Fruit fly (Drosophila melanogaster) whole organism, embryonic: ENCODE data around the gene mRpL16.

Experiments used
- B-H2 ChIP-seq: fragments of 200-800 bp; sonication (Bioruptor generic); optimal IDR thresholded peaks from 2 replicates; lab custom pipeline; 2018; ENCODE audit warnings: missing biosample characterization, mild to moderate bottlenecking, missing genetic modification characterization
- Bgb ChIP-seq: fragments of 200-800 bp; sonication (Bioruptor generic); IDR thresholded peaks from 2 replicates; pipeline ENCODE4 v1.3.6; 2022; ENCODE audit warnings: missing biosample characterization, missing genetic modification characterization; ENCODE audit not compliant: partially characterized antibody
- BtbVII ChIP-seq: fragments of 200-800 bp; sonication (Bioruptor generic); optimal IDR thresholded peaks from 3 replicates; lab custom pipeline; 2017; ENCODE audit warnings: missing biosample characterization, mild to moderate bottlenecking, missing genetic modification characterization
- CG10147 ChIP-seq: fragments of 200-800 bp; sonication (Bioruptor generic); optimal IDR thresholded peaks from 2 replicates; lab custom pipeline; 2019; ENCODE audit warnings: missing biosample characterization, mild to moderate bottlenecking, missing genetic modification characterization, moderate library complexity
- CG10431 ChIP-seq: fragments of 200-800 bp; sonication (Bioruptor generic); optimal IDR thresholded peaks from 3 replicates; lab custom pipeline; 2018; ENCODE audit warnings: missing biosample characterization, mild to moderate bottlenecking, missing genetic modification characterization
- CG10979 ChIP-seq: fragments of 200-800 bp; sonication (Bioruptor generic); optimal IDR thresholded peaks from 2 replicates; lab custom pipeline; 2018; ENCODE audit warnings: missing biosample characterization, mild to moderate bottlenecking, missing genetic modification characterization, moderate library complexity
- CG11504 ChIP-seq: fragments of 200-800 bp; sonication (Bioruptor generic); optimal IDR thresholded peaks from 3 replicates; lab custom pipeline; 2019; ENCODE audit warnings: missing biosample characterization, mild to moderate bottlenecking, missing genetic modification characterization, moderate library complexity
- CG11696 ChIP-seq: fragments of 200-800 bp; sonication (Bioruptor generic); IDR thresholded peaks from 2 replicates; pipeline ENCODE4 v1.3.6; 2022; ENCODE audit warnings: missing biosample characterization, missing genetic modification characterization
- CG12942 ChIP-seq: fragments of 200-800 bp; sonication (Bioruptor generic); optimal IDR thresholded peaks from 3 replicates; lab custom pipeline; 2016; ENCODE audit warnings: missing biosample characterization, missing genetic modification characterization
- CG13287 ChIP-seq: fragments of 200-800 bp; sonication (Bioruptor generic); IDR thresholded peaks from 2 replicates; pipeline ENCODE4 v1.3.6; 2022; ENCODE audit warnings: missing biosample characterization, missing genetic modification characterization; ENCODE audit not compliant: partially characterized antibody
- CG14667 ChIP-seq: fragments of 200-800 bp; sonication (Bioruptor generic); IDR thresholded peaks from 2 replicates; pipeline ENCODE4 v1.3.6; 2022; ENCODE audit warnings: missing biosample characterization, missing genetic modification characterization
- CG17385 ChIP-seq: fragments of 200-800 bp; sonication (Bioruptor generic); optimal IDR thresholded peaks from 3 replicates; lab custom pipeline; 2018; ENCODE audit warnings: missing biosample characterization, mild to moderate bottlenecking, missing genetic modification characterization
- CG2712 ChIP-seq: fragments of 200-800 bp; optimal IDR thresholded peaks from 3 replicates; lab custom pipeline; 2019; ENCODE audit warnings: missing biosample characterization, mild to moderate bottlenecking, missing genetic modification characterization, moderate library complexity
- CG30020 ChIP-seq: fragments of 200-800 bp; optimal IDR thresholded peaks from 2 replicates; lab custom pipeline; 2019; ENCODE audit warnings: missing biosample characterization, mild to moderate bottlenecking, missing genetic modification characterization, moderate library complexity
- CG30431 ChIP-seq: fragments of 200-800 bp; sonication (Bioruptor generic); optimal IDR thresholded peaks from 2 replicates; lab custom pipeline; 2017; ENCODE audit warnings: missing biosample characterization, missing genetic modification characterization
- CG32532 ChIP-seq: fragments of 200-800 bp; sonication (Bioruptor generic); IDR thresholded peaks from 2 replicates; pipeline ENCODE4 v1.3.6; 2022; ENCODE audit warnings: missing biosample characterization, missing genetic modification characterization
- CG3407 ChIP-seq: fragments of 200-800 bp; sonication (Bioruptor generic); optimal IDR thresholded peaks from 2 replicates; lab custom pipeline; 2018; ENCODE audit warnings: missing biosample characterization, mild to moderate bottlenecking, missing genetic modification characterization
- CG4360 ChIP-seq: fragments of 200-800 bp; sonication (Bioruptor generic); IDR thresholded peaks from 2 replicates; pipeline ENCODE4 v1.3.6; 2022; ENCODE audit warnings: missing biosample characterization, missing genetic modification characterization
- CG6175 ChIP-seq: fragments of 200-800 bp; sonication (Bioruptor generic); IDR thresholded peaks from 3 replicates; pipeline ENCODE4 v1.3.6; 2022; ENCODE audit warnings: missing biosample characterization, missing genetic modification characterization
- CG6854 ChIP-seq: fragments of 200-800 bp; sonication (Bioruptor generic); optimal IDR thresholded peaks from 3 replicates; lab custom pipeline; 2017; ENCODE audit warnings: missing biosample characterization, mild to moderate bottlenecking, missing genetic modification characterization
- CG7928 ChIP-seq: fragments of 200-800 bp; sonication (Bioruptor generic); optimal IDR thresholded peaks from 2 replicates; lab custom pipeline; 2017; ENCODE audit warnings: missing biosample characterization, mild to moderate bottlenecking, missing genetic modification characterization
- CG8359 ChIP-seq: fragments of 200-800 bp; sonication (Bioruptor generic); optimal IDR thresholded peaks from 2 replicates; lab custom pipeline; 2017; ENCODE audit warnings: missing biosample characterization, mild to moderate bottlenecking, missing genetic modification characterization, borderline replicate concordance
- CG8924 ChIP-seq: fragments of 200-800 bp; optimal IDR thresholded peaks from 3 replicates; lab custom pipeline; 2019; ENCODE audit warnings: missing biosample characterization, mild to moderate bottlenecking, missing genetic modification characterization, moderate library complexity
- CrebB ChIP-seq: fragments of 200-800 bp; sonication (Bioruptor generic); optimal IDR thresholded peaks from 3 replicates; lab custom pipeline; 2018; ENCODE audit warnings: missing biosample characterization, mild to moderate bottlenecking, missing genetic modification characterization
- D19A ChIP-seq: fragments of 200-800 bp; optimal IDR thresholded peaks from 3 replicates; lab custom pipeline; 2019; ENCODE audit warnings: missing biosample characterization, mild to moderate bottlenecking, missing genetic modification characterization, moderate library complexity
- D19B ChIP-seq: fragments of 200-800 bp; sonication (Bioruptor generic); optimal IDR thresholded peaks from 2 replicates; lab custom pipeline; 2017; ENCODE audit warnings: missing biosample characterization, mild to moderate bottlenecking, missing genetic modification characterization
- Dip3 ChIP-seq: fragments of 200-800 bp; sonication (Bioruptor generic); optimal IDR thresholded peaks from 3 replicates; lab custom pipeline; 2016; ENCODE audit warnings: missing biosample characterization, missing genetic modification characterization
- Doc2 ChIP-seq: fragments of 200-800 bp; sonication (Bioruptor generic); IDR thresholded peaks from 2 replicates; pipeline ENCODE4 v1.3.6; 2022; ENCODE audit warnings: missing biosample characterization, missing genetic modification characterization
- E2f1 ChIP-seq: fragments of 200-800 bp; sonication (Bioruptor generic); IDR thresholded peaks from 2 replicates; pipeline ENCODE4 v1.3.6; 2022; ENCODE audit warnings: missing biosample characterization, missing genetic modification characterization
- GATAe ChIP-seq: fragments of 200-800 bp; sonication (Bioruptor generic); conservative IDR thresholded peaks from 2 replicates; pipeline ENCODE4 v1.3.6; 2022; ENCODE audit warnings: missing biosample characterization, missing genetic modification characterization
- HHEX ChIP-seq: fragments of 200-800 bp; sonication (Bioruptor generic); optimal IDR thresholded peaks from 3 replicates; lab custom pipeline; 2017; ENCODE audit warnings: missing biosample characterization, mild to moderate bottlenecking, missing genetic modification characterization, missing genetic modification reagents
- HLHmδ ChIP-seq: fragments of 200-800 bp; sonication (Bioruptor generic); optimal IDR thresholded peaks from 2 replicates; lab custom pipeline; 2018; ENCODE audit warnings: missing biosample characterization, mild to moderate bottlenecking, missing genetic modification characterization, moderate library complexity
- Hmx ChIP-seq: fragments of 200-800 bp; sonication (Bioruptor generic); optimal IDR thresholded peaks from 2 replicates; lab custom pipeline; 2016; ENCODE audit warnings: missing biosample characterization, missing genetic modification characterization
- Kr ChIP-seq: fragments of 200-800 bp; sonication (Bioruptor generic); optimal IDR thresholded peaks from 2 replicates; lab custom pipeline; 2017; ENCODE audit warnings: missing biosample characterization, mild to moderate bottlenecking, missing genetic modification characterization
- ac ChIP-seq: fragments of 200-800 bp; sonication (Bioruptor generic); optimal IDR thresholded peaks from 3 replicates; lab custom pipeline; 2017; ENCODE audit warnings: missing biosample characterization, mild to moderate bottlenecking, missing genetic modification characterization
- ase ChIP-seq: fragments of 200-800 bp; sonication (Bioruptor generic); IDR thresholded peaks from 3 replicates; pipeline ENCODE4 v1.3.6; 2022; ENCODE audit warnings: missing biosample characterization, missing genetic modification characterization
- ato ChIP-seq: fragments of 200-800 bp; sonication (Bioruptor generic); IDR thresholded peaks from 2 replicates; pipeline ENCODE4 v1.3.6; 2022; ENCODE audit warnings: missing biosample characterization, missing genetic modification characterization; ENCODE audit not compliant: partially characterized antibody
- chinmo ChIP-seq: fragments of 200-800 bp; sonication (Bioruptor generic); IDR thresholded peaks from 4 replicates; pipeline ENCODE4 v1.3.6; 2022; ENCODE audit warnings: missing biosample characterization, missing genetic modification characterization; ENCODE audit not compliant: partially characterized antibody
- da ChIP-seq: fragments of 200-800 bp; sonication (Bioruptor generic); optimal IDR thresholded peaks from 2 replicates; lab custom pipeline; 2016; ENCODE audit warnings: missing biosample characterization, missing genetic modification characterization
- esg ChIP-seq: fragments of 200-800 bp; sonication (Bioruptor generic); conservative IDR thresholded peaks from 2 replicates; pipeline ENCODE4 v1.3.6; 2022; ENCODE audit warnings: missing biosample characterization, missing genetic modification characterization
- ftz-f1 ChIP-seq: fragments of 200-800 bp; sonication (Bioruptor generic); optimal IDR thresholded peaks from 2 replicates; lab custom pipeline; 2016; ENCODE audit warnings: missing biosample characterization, missing genetic modification characterization
- gt ChIP-seq: fragments of 200-800 bp; sonication (Bioruptor generic); IDR thresholded peaks from 2 replicates; pipeline ENCODE4 v1.3.6; 2022; ENCODE audit warnings: missing biosample characterization, missing genetic modification characterization
- kni ChIP-seq: fragments of 200-800 bp; sonication (Bioruptor generic); optimal IDR thresholded peaks from 3 replicates; lab custom pipeline; 2017; ENCODE audit warnings: mild to moderate bottlenecking, missing biosample characterization, missing genetic modification reagents, missing genetic modification characterization
- luna ChIP-seq: fragments of 200-800 bp; sonication (Bioruptor generic); optimal IDR thresholded peaks from 2 replicates; lab custom pipeline; 2016; ENCODE audit warnings: missing biosample characterization, missing genetic modification characterization
- mam ChIP-seq: fragments of 200-800 bp; sonication (Bioruptor generic); optimal IDR thresholded peaks from 3 replicates; lab custom pipeline; 2016; ENCODE audit warnings: missing biosample characterization, missing genetic modification characterization
- mld ChIP-seq: fragments of 200-800 bp; sonication (Bioruptor generic); IDR thresholded peaks from 3 replicates; pipeline ENCODE4 v1.3.6; 2022; ENCODE audit warnings: missing biosample characterization, missing genetic modification characterization; ENCODE audit not compliant: partially characterized antibody
- nau ChIP-seq: fragments of 200-800 bp; sonication (Bioruptor generic); optimal IDR thresholded peaks from 3 replicates; lab custom pipeline; 2017; ENCODE audit warnings: missing biosample characterization, mild to moderate bottlenecking, missing genetic modification characterization, missing genetic modification reagents
- org-1 ChIP-seq: fragments of 200-800 bp; sonication (Bioruptor generic); optimal IDR thresholded peaks from 2 replicates; lab custom pipeline; 2017; ENCODE audit warnings: missing biosample characterization, missing genetic modification characterization
- sc ChIP-seq, 3 experiments: fragments of >200 bp in 2 of 3; fragments of 200-800 bp in 1 of 3; sonication (Bioruptor generic) in 1 of 3; optimal IDR thresholded peaks; 2 replicates in 2 of 3; 3 replicates in 1 of 3; lab custom pipeline; 2017; ENCODE audit warnings: mild to moderate bottlenecking in 1 of 3, missing biosample characterization in 1 of 3, missing genetic modification characterization in 1 of 3, missing genetic modification reagents in 1 of 3
- sob ChIP-seq: fragments of 200-800 bp; sonication (Bioruptor generic); IDR thresholded peaks from 2 replicates; pipeline ENCODE4 v1.3.6; 2022; ENCODE audit warnings: missing biosample characterization, missing genetic modification characterization

The mRpL16 gene

DNA sequence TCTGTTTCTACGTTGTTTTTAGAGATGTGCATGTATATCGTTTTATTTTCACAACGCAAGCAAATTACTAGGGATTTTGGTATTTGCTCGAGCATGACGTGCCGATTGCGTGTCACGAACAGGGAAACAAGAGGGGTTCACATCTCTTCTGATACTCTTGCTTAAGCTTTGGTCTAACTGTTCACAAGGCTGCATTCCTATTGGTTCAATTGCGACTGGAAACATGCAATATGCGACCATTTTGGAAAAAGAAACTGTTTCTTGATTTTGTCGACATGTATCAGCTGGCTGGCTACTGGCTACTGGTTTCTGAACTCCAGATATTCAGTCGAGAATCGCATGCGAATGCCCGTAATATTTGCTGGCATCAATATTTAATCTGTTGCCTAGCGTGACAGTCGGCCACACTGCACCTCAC lies 9.9 kb upstream of the mRpL16 start, which contains the start of gene Coa8 (continued):
- TF ChIP-seq CG8359 = no peak
- TF ChIP-seq kni (GFP tag; lab: Kevin White, UChicago) = no peak
- no peak for TF ChIP-seq CG3407
- no peak for TF ChIP-seq Kr
- no peak for TF ChIP-seq CG6854 (GFP tag; lab: Kevin White, UChicago)
- TF ChIP-seq CG2712 (tag; lab: Kevin White, UChicago) = peak; percentile 22
- TF ChIP-seq CG17385 (GFP tag; lab: Kevin White, UChicago) = peak; percentile 31
- peak; percentile 33 for TF ChIP-seq Dip3 (GFP tag; lab: Kevin White, UChicago)
- TF ChIP-seq GATAe = no peak
- TF ChIP-seq luna (GFP tag; lab: Kevin White, UChicago) = no peak
- no peak; the same call in 1 of the 2 replicates for TF ChIP-seq esg
- peak; percentile 23 for TF ChIP-seq CG12942 (GFP tag; lab: Kevin White, UChicago)
- no peak for TF ChIP-seq CG10979 (tag; lab: Kevin White, UChicago)
- peak; percentile 8 for TF ChIP-seq CG10431 (GFP tag; lab: Kevin White, UChicago)
- TF ChIP-seq Hmx (GFP tag; lab: Kevin White, UChicago) = no peak
- no peak for TF ChIP-seq CG11696 (GFP tag; lab: Robert Waterston, UW)
- no peak for TF ChIP-seq Doc2 (GFP tag; lab: Robert Waterston, UW)
- no peak for TF ChIP-seq CG7928 (GFP tag; lab: Kevin White, UChicago)
- TF ChIP-seq Bgb (GFP tag; lab: Robert Waterston, UW) = peak; percentile 39; the same call in 1 of the 2 replicates
- no peak for TF ChIP-seq nau (GFP tag; lab: Kevin White, UChicago)
- TF ChIP-seq B-H2 (GFP tag; lab: Kevin White, UChicago) = peak; percentile 9
- TF ChIP-seq ac (GFP tag; lab: Kevin White, UChicago) = no peak
- no peak for TF ChIP-seq CG6175 (GFP tag; lab: Robert Waterston, UW)
- no peak for TF ChIP-seq ftz-f1 (GFP tag; lab: Kevin White, UChicago)
- no peak for TF ChIP-seq CG30020
- TF ChIP-seq sob (GFP tag; lab: Robert Waterston, UW) = 0 out of 2 replicates have a peak, but pooled peaks have one; percentile 52
- TF ChIP-seq ato (GFP tag; lab: Robert Waterston, UW) = no peak; the same call in 1 of the 2 replicates
- TF ChIP-seq D19B (GFP tag; lab: Kevin White, UChicago) = no peak
- TF ChIP-seq CG32532 = peak; percentile 71; the same call in 1 of the 2 replicates
- TF ChIP-seq BtbVII (GFP tag; lab: Kevin White, UChicago) = peak; percentile 10
- no peak for TF ChIP-seq CrebB (tag; lab: Kevin White, UChicago)
- no peak for TF ChIP-seq da (GFP tag; lab: Kevin White, UChicago)
- TF ChIP-seq sc (optimal IDR thresholded peaks at IDR 0.05; lab: Kevin White, UChicago) = no peak
- no peak for TF ChIP-seq sc (GFP tag; optimal IDR thresholded peaks at IDR 0.05; lab: Kevin White, UChicago)
- no peak for TF ChIP-seq HLHmδ (GFP tag; lab: Kevin White, UChicago)
- no peak for TF ChIP-seq gt (GFP tag; lab: Robert Waterston, UW)
- no peak for TF ChIP-seq E2f1 (GFP tag; lab: Robert Waterston, UW)
- no peak for TF ChIP-seq ase (GFP tag; lab: Robert Waterston, UW)
- no peak for TF ChIP-seq D19A (tag; lab: Kevin White, UChicago)
- peak; percentile 57; the same call in 1 of the 3 replicates for TF ChIP-seq mld (GFP tag; lab: Robert Waterston, UW)
- no peak for TF ChIP-seq CG4360 (GFP tag; lab: Robert Waterston, UW)
- no peak for TF ChIP-seq HHEX (GFP tag; lab: Kevin White, UChicago)
- TF ChIP-seq CG14667 (GFP tag; lab: Robert Waterston, UW) = peak; percentile 30; the same call in 1 of the 2 replicates
- TF ChIP-seq CG10147 (GFP tag; lab: Kevin White, UChicago) = peak; percentile 3
- no peak for TF ChIP-seq org-1 (GFP tag; lab: Kevin White, UChicago)
- no peak for TF ChIP-seq CG11504 (tag; lab: Kevin White, UChicago)
- TF ChIP-seq CG13287 = peak; percentile 54
- TF ChIP-seq CG30431 (GFP tag; lab: Kevin White, UChicago) = no peak
- TF ChIP-seq mam (GFP tag; lab: Kevin White, UChicago) = peak; percentile 40
- no peak for TF ChIP-seq chinmo (GFP tag; lab: Robert Waterston, UW)
- peak; percentile 7 for TF ChIP-seq CG8924 (tag; lab: Kevin White, UChicago)
